Worm (Caenorhabditis elegans) whole organism, L4 larva: ENCODE measurements around the gene unc-2.

Source experiments
- F26F4.8 ChIP-seq: fragments of 200-800 bp; sonication (Bioruptor generic); conservative IDR thresholded peaks from 2 replicates; pipeline ENCODE4 v1.3.6; 2022; ENCODE audit warnings: missing genetic modification characterization, missing compliant biosample characterization
- R02D3.7 ChIP-seq: fragments of 150-350 bp; sonication (generic microtip); optimal IDR thresholded peaks from 3 replicates; lab custom pipeline; 2014; ENCODE audit warnings: missing biosample characterization, missing genetic modification characterization
- T26A8.4 ChIP-seq: fragments of 200-800 bp; sonication (Bioruptor generic); IDR thresholded peaks from 2 replicates; pipeline ENCODE4 v1.3.6; 2022; ENCODE audit warnings: missing genetic modification characterization, missing compliant biosample characterization
- Y105C5A.15 ChIP-seq: fragments of 200-800 bp; sonication (Bioruptor generic); IDR thresholded peaks from 2 replicates; pipeline ENCODE4 v1.3.6; 2022; ENCODE audit warnings: missing genetic modification characterization, missing compliant biosample characterization
- ZK337.2 ChIP-seq: fragments of 200-800 bp; sonication (Bioruptor generic); IDR thresholded peaks from 2 replicates; pipeline ENCODE4 v1.3.6; 2022; ENCODE audit warnings: missing genetic modification reagents, missing genetic modification characterization, missing compliant biosample characterization
- aha-1 ChIP-seq: fragments of 150-350 bp; peaks from one replicate; lab custom pipeline; 2014; ENCODE audit warnings: missing biosample characterization, missing genetic modification characterization
- aly-2 ChIP-seq: sonication (generic microtip); optimal IDR thresholded peaks from 2 replicates; lab custom pipeline; 2018; ENCODE audit warnings: missing biosample characterization, missing genetic modification characterization
- ama-1 ChIP-seq: fragments of 150-350 bp; optimal IDR thresholded peaks from 2 replicates; lab custom pipeline; 2014; ENCODE audit warnings: inconsistent platforms, mixed read lengths
- arid-1 ChIP-seq: fragments of 200-800 bp; sonication (Bioruptor generic); conservative IDR thresholded peaks from 2 replicates; pipeline ENCODE4 v1.3.6; 2022; ENCODE audit warnings: missing genetic modification reagents, missing genetic modification characterization, missing compliant biosample characterization
- ceh-20 ChIP-seq: fragments of 200-800 bp; sonication (Bioruptor generic); IDR thresholded peaks from 2 replicates; pipeline ENCODE4 v1.3.6; 2022; ENCODE audit warnings: missing genetic modification reagents, missing genetic modification characterization, missing compliant biosample characterization
- ceh-28 ChIP-seq: fragments of 150-350 bp; optimal IDR thresholded peaks from 2 replicates; lab custom pipeline; 2014; ENCODE audit warnings: missing biosample characterization, missing genetic modification reagents, missing genetic modification characterization
- ceh-62 ChIP-seq: sonication (generic microtip); optimal IDR thresholded peaks from 2 replicates; lab custom pipeline; 2017; ENCODE audit warnings: missing biosample characterization, missing genetic modification characterization
- ceh-82 ChIP-seq: sonication (generic microtip); optimal IDR thresholded peaks from 2 replicates; lab custom pipeline; 2017; ENCODE audit warnings: missing biosample characterization, missing genetic modification characterization
- cey-2 ChIP-seq: sonication (generic microtip); optimal IDR thresholded peaks from 3 replicates; lab custom pipeline; 2017; ENCODE audit warnings: missing genetic modification characterization, mild to moderate bottlenecking, missing compliant biosample characterization, antibody characterized with exemption, borderline replicate concordance; ENCODE audit not compliant: insufficient read depth
- daf-16 ChIP-seq, 3 experiments: sonication (generic microtip); optimal IDR thresholded peaks; 2 replicates each; lab custom pipeline; 2016 to 2017; ENCODE audit warnings: missing genetic modification characterization in 3 of 3, missing genetic modification reagents in 3 of 3, mild to moderate bottlenecking in 2 of 3, missing compliant biosample characterization in 2 of 3, missing biosample characterization in 1 of 3, moderate library complexity in 1 of 3
- daf-19 ChIP-seq: fragments of 200-800 bp; sonication (Bioruptor generic); conservative IDR thresholded peaks from 2 replicates; pipeline ENCODE4 v1.3.6; 2022; ENCODE audit warnings: missing genetic modification characterization, missing compliant biosample characterization
- daf-8 ChIP-seq: fragments of 200-800 bp; sonication (Bioruptor generic); IDR thresholded peaks from 2 replicates; pipeline ENCODE4 v1.3.6; 2022; ENCODE audit warnings: missing genetic modification characterization, missing compliant biosample characterization
- dve-1 ChIP-seq: sonication (generic microtip); optimal IDR thresholded peaks from 2 replicates; lab custom pipeline; 2017; ENCODE audit warnings: antibody characterized with exemption, mild to moderate bottlenecking, missing genetic modification characterization, missing compliant biosample characterization; ENCODE audit not compliant: insufficient read depth
- egl-27 ChIP-seq: sonication (generic microtip); optimal IDR thresholded peaks from 3 replicates; lab custom pipeline; 2017; ENCODE audit warnings: missing biosample characterization, missing genetic modification reagents, missing genetic modification characterization
- fkh-10 ChIP-seq: fragments of 150-350 bp; optimal IDR thresholded peaks from 2 replicates; lab custom pipeline; 2014; ENCODE audit warnings: missing biosample characterization, missing genetic modification reagents, missing genetic modification characterization
- fos-1 ChIP-seq: fragments of 150-350 bp; optimal IDR thresholded peaks from 2 replicates; lab custom pipeline; 2014; ENCODE audit warnings: missing biosample characterization, missing genetic modification characterization
- gei-8 ChIP-seq: fragments of 200-800 bp; sonication (Bioruptor generic); optimal IDR thresholded peaks from 2 replicates; lab custom pipeline; 2018; ENCODE audit warnings: mild to moderate bottlenecking, missing genetic modification characterization, missing compliant biosample characterization
- hlh-11 ChIP-seq: fragments of 200-800 bp; sonication (Bioruptor generic); optimal IDR thresholded peaks from 2 replicates; lab custom pipeline; 2018; ENCODE audit warnings: mild to moderate bottlenecking, missing genetic modification characterization, missing compliant biosample characterization
- hmg-1.1 ChIP-seq: fragments of 200-800 bp; sonication (Bioruptor generic); IDR thresholded peaks from 2 replicates; pipeline ENCODE4 v1.3.6; 2022; ENCODE audit warnings: missing genetic modification reagents, missing genetic modification characterization, missing compliant biosample characterization
- lim-7 ChIP-seq: fragments of 200-800 bp; sonication (Bioruptor generic); IDR thresholded peaks from 2 replicates; pipeline ENCODE4 v1.3.6; 2022; ENCODE audit warnings: missing genetic modification characterization, missing compliant biosample characterization
- lin-15B ChIP-seq: fragments of 150-350 bp; sonication (generic microtip); optimal IDR thresholded peaks from 3 replicates; lab custom pipeline; 2014; ENCODE audit warnings: missing biosample characterization, missing genetic modification characterization
- lin-29 ChIP-seq: fragments of 200-800 bp; sonication (Bioruptor generic); IDR thresholded peaks from 2 replicates; pipeline ENCODE4 v1.3.6; 2022; ENCODE audit warnings: missing genetic modification reagents, missing genetic modification characterization, missing compliant biosample characterization
- lin-38 ChIP-seq: fragments of 200-800 bp; sonication (Bioruptor generic); IDR thresholded peaks from 2 replicates; pipeline ENCODE4 v1.3.6; 2022; ENCODE audit warnings: missing genetic modification reagents, missing genetic modification characterization, missing compliant biosample characterization
- lir-3 ChIP-seq: sonication (generic microtip); optimal IDR thresholded peaks from 2 replicates; lab custom pipeline; 2016; ENCODE audit warnings: mild to moderate bottlenecking, missing genetic modification characterization, missing compliant biosample characterization
- madf-5 ChIP-seq, 2 experiments: fragments of 200-800 bp; sonication (Bioruptor generic); IDR thresholded peaks; 2 replicates each; pipeline ENCODE4 v1.3.6; 2022; ENCODE audit warnings: missing compliant biosample characterization in 2 of 2, missing genetic modification characterization in 2 of 2
- madf-9 ChIP-seq: fragments of 200-800 bp; sonication (Bioruptor generic); conservative IDR thresholded peaks from 2 replicates; pipeline ENCODE4 v1.3.6; 2022; ENCODE audit warnings: missing genetic modification reagents, missing genetic modification characterization, missing compliant biosample characterization
- mdt-29 ChIP-seq: fragments of 200-800 bp; sonication (Bioruptor generic); IDR thresholded peaks from 2 replicates; pipeline ENCODE4 v1.3.6; 2022; ENCODE audit warnings: missing genetic modification reagents, missing genetic modification characterization, missing compliant biosample characterization
- mep-1 ChIP-seq: fragments of 150-350 bp; sonication (generic microtip); optimal IDR thresholded peaks from 3 replicates; lab custom pipeline; 2014; ENCODE audit warnings: missing biosample characterization, missing genetic modification characterization
- nhr-102 ChIP-seq: sonication (generic microtip); optimal IDR thresholded peaks from 2 replicates; lab custom pipeline; 2016; ENCODE audit warnings: mild to moderate bottlenecking, missing genetic modification characterization, moderate library complexity, missing compliant biosample characterization
- nhr-111 ChIP-seq: fragments of 200-800 bp; sonication (Bioruptor generic); optimal IDR thresholded peaks from 2 replicates; lab custom pipeline; 2018; ENCODE audit warnings: mild to moderate bottlenecking, missing genetic modification characterization, missing compliant biosample characterization
- nhr-237 ChIP-seq: sonication (generic microtip); optimal IDR thresholded peaks from 2 replicates; lab custom pipeline; 2017; ENCODE audit warnings: missing biosample characterization, missing genetic modification characterization
- nhr-41 ChIP-seq: fragments of 200-800 bp; sonication (Bioruptor generic); IDR thresholded peaks from 2 replicates; pipeline ENCODE4 v1.3.6; 2022; ENCODE audit warnings: missing genetic modification reagents, missing genetic modification characterization, missing compliant biosample characterization
- nhr-42 ChIP-seq: fragments of 200-800 bp; sonication (Bioruptor generic); IDR thresholded peaks from 2 replicates; pipeline ENCODE4 v1.3.6; 2022; ENCODE audit warnings: missing genetic modification characterization, missing compliant biosample characterization
- nhr-6 ChIP-seq: fragments of 150-350 bp; optimal IDR thresholded peaks from 2 replicates; lab custom pipeline; 2014; ENCODE audit warnings: missing biosample characterization, missing genetic modification characterization
- php-3 ChIP-seq: fragments of 200-800 bp; sonication (Bioruptor generic); IDR thresholded peaks from 2 replicates; pipeline ENCODE4 v1.3.6; 2022; ENCODE audit warnings: missing genetic modification reagents, missing genetic modification characterization, missing compliant biosample characterization
- pqm-1 ChIP-seq: sonication (generic microtip); optimal IDR thresholded peaks from 2 replicates; lab custom pipeline; 2017; ENCODE audit warnings: missing biosample characterization, missing genetic modification characterization
- rbr-2 ChIP-seq: sonication (generic microtip); optimal IDR thresholded peaks from 2 replicates; lab custom pipeline; 2016; ENCODE audit warnings: missing genotype, missing genetic modification characterization, missing compliant biosample characterization
- snpc-1.2 ChIP-seq: fragments of 200-800 bp; sonication (Bioruptor generic); IDR thresholded peaks from 2 replicates; pipeline ENCODE4 v1.3.6; 2022; ENCODE audit warnings: missing genetic modification reagents, missing genetic modification characterization, missing compliant biosample characterization
- snpc-4 ChIP-seq: fragments of 150-350 bp; optimal IDR thresholded peaks from 2 replicates; lab custom pipeline; 2014; ENCODE audit warnings: missing biosample characterization, missing genetic modification characterization
- spr-1 ChIP-seq: sonication (generic microtip); optimal IDR thresholded peaks from 2 replicates; lab custom pipeline; 2016; ENCODE audit warnings: mild to moderate bottlenecking, missing genetic modification characterization, missing compliant biosample characterization
- unc-39 ChIP-seq: sonication (generic microtip); optimal IDR thresholded peaks from 2 replicates; lab custom pipeline; 2017; ENCODE audit warnings: missing biosample characterization, missing genetic modification characterization
- vab-7 ChIP-seq: fragments of 200-800 bp; sonication (Bioruptor generic); IDR thresholded peaks from 2 replicates; pipeline ENCODE4 v1.3.6; 2022; ENCODE audit warnings: missing genetic modification reagents, missing genetic modification characterization, missing compliant biosample characterization
- zag-1 ChIP-seq: fragments of 150-350 bp; optimal IDR thresholded peaks from 2 replicates; lab custom pipeline; 2014; ENCODE audit warnings: missing biosample characterization, missing genetic modification characterization
- zfp-2 ChIP-seq: sonication (generic microtip); optimal IDR thresholded peaks from 2 replicates; lab custom pipeline; 2016; ENCODE audit warnings: mild to moderate bottlenecking, missing genetic modification characterization, missing compliant biosample characterization

Gene unc-2

ce11 chrX:2698197-2698800, 65.0 kb downstream of the unc-2 start (continued):
- no peak for TF ChIP-seq zag-1 (tag; lab: Kevin White, UChicago)
- TF ChIP-seq ama-1: no peak
- TF ChIP-seq aly-2: no peak
- no peak for TF ChIP-seq madf-9 (GFP tag; lab: Robert Waterston, UW)
- TF ChIP-seq cey-2 (tag; lab: Kevin White, UChicago): no peak
- TF ChIP-seq Y105C5A.15 (GFP tag; lab: Robert Waterston, UW): 0 out of 2 replicates have a peak, but pooled peaks have one; percentile 5
- TF ChIP-seq vab-7: no peak
- TF ChIP-seq nhr-41: no peak
- no peak for TF ChIP-seq hmg-1.1 (GFP tag; lab: Robert Waterston, UW)
- TF ChIP-seq nhr-6: no peak
- no peak for TF ChIP-seq lir-3 (tag; lab: Kevin White, UChicago)
- TF ChIP-seq nhr-237 (tag; lab: Kevin White, UChicago): no peak
- no peak for TF ChIP-seq ceh-28 (tag; lab: Kevin White, UChicago)
- TF ChIP-seq dve-1: peak; percentile 64
- no peak for TF ChIP-seq daf-16 (GFP tag; optimal IDR thresholded peaks at IDR 0.05; lab: Kevin White, UChicago)
- peak; percentile 69 for TF ChIP-seq daf-16 (tag; optimal IDR thresholded peaks at IDR 0.05; lab: Kevin White, UChicago)
- TF ChIP-seq mep-1 (tag; lab: Kevin White, UChicago): peak; percentile 27
- TF ChIP-seq daf-8 (GFP tag; lab: Robert Waterston, UW): no peak
- TF ChIP-seq fkh-10 (GFP tag; lab: Kevin White, UChicago): no peak
- no peak for TF ChIP-seq ceh-20 (GFP tag; lab: Robert Waterston, UW)
- no peak for TF ChIP-seq R02D3.7 (tag; lab: Kevin White, UChicago)
- no peak for TF ChIP-seq daf-19 (GFP tag; lab: Robert Waterston, UW)
- peak; percentile 63 for TF ChIP-seq nhr-102 (tag; lab: Kevin White, UChicago)
- TF ChIP-seq spr-1 (tag; lab: Kevin White, UChicago): no peak
- TF ChIP-seq T26A8.4: peak; percentile 85
- TF ChIP-seq, all 104 proteins: peak for 22

- TF ChIP-seq madf-5 (GFP tag; IDR thresholded peaks at IDR 0.05; lab: Robert Waterston, UW): no peak
- TF ChIP-seq lir-3 (tag; lab: Kevin White, UChicago): no peak
- peak; percentile 38 for TF ChIP-seq aha-1 (tag; lab: Kevin White, UChicago)
- TF ChIP-seq lin-38 (GFP tag; lab: Robert Waterston, UW): no peak
- no peak for TF ChIP-seq nhr-42 (GFP tag; lab: Robert Waterston, UW)
- no peak for TF ChIP-seq php-3 (GFP tag; lab: Robert Waterston, UW)
- no peak for TF ChIP-seq lin-15B (tag; lab: Kevin White, UChicago)
- no peak for TF ChIP-seq ama-1
Observed at ce11 chrX:2697645-2698044, 65.7 kb downstream of the unc-2 start.

DNA sequence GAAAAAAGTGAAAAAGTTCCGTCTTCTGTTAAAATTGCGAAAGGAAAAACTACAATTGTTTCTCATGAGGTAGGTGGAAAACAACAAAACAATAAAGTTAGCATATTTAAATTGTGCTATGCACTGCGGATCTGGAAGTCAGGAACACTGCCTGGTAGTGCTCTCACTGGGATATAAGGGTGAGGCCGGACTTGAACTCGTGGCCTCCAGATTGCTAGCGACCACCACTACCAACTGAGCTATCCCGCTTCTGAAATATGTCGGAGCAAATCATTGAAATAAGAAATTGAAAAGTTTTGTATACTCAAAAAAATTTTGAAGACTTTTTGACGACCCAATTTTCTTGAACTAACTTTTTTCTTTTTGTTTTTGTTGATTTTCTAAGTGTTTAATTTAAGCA, 66.8 kb downstream of the unc-2 start:
- TF ChIP-seq arid-1: no peak
- no peak for TF ChIP-seq lim-7 (GFP tag; lab: Robert Waterston, UW)
- TF ChIP-seq daf-19 (GFP tag; lab: Robert Waterston, UW): no peak
- TF ChIP-seq nhr-111: no peak
- no peak for TF ChIP-seq ceh-82 (tag; lab: Kevin White, UChicago)
- no peak for TF ChIP-seq snpc-4
- no peak for TF ChIP-seq fos-1 (tag; lab: Kevin White, UChicago)
- TF ChIP-seq ceh-62 (tag; lab: Kevin White, UChicago): no peak
- no peak for TF ChIP-seq mdt-29 (GFP tag; lab: Robert Waterston, UW)
- TF ChIP-seq unc-39: no peak
- TF ChIP-seq lin-29 (GFP tag; lab: Robert Waterston, UW): no peak
- TF ChIP-seq hlh-11: no peak
- TF ChIP-seq zfp-2 (tag; lab: Kevin White, UChicago): no peak
- no peak for TF ChIP-seq pqm-1 (tag; lab: Kevin White, UChicago)
- no peak for TF ChIP-seq F26F4.8
- no peak for TF ChIP-seq rbr-2
- TF ChIP-seq mep-1 (tag; lab: Kevin White, UChicago): no peak
- TF ChIP-seq daf-16 (GFP tag; optimal IDR thresholded peaks at IDR 0.05; lab: Kevin White, UChicago): no peak
- TF ChIP-seq daf-16 (tag; optimal IDR thresholded peaks at IDR 0.05; lab: Kevin White, UChicago): peak; percentile 18
- TF ChIP-seq cey-2 (tag; lab: Kevin White, UChicago): no peak
- peak; percentile 37; the same call in 1 of the 2 replicates for TF ChIP-seq snpc-1.2
- TF ChIP-seq ZK337.2 (GFP tag; lab: Robert Waterston, UW): peak; percentile 15; the same call in 1 of the 2 replicates
- no peak for TF ChIP-seq gei-8
- no peak for TF ChIP-seq egl-27 (tag; lab: Kevin White, UChicago)
